Fruit fly (Drosophila melanogaster) S2 (cell line): ENCODE results near the gene CG15865.

Source experiments
- CG8478 ChIP-seq: fragments of >200 bp; optimal IDR thresholded peaks from 2 replicates; lab custom pipeline; 2018
- CTCF ChIP-seq, 2 experiments: fragments of >200 bp; optimal IDR thresholded peaks; 2 replicates each; lab custom pipeline; 2018

- TF ChIP-seq CTCF (optimal IDR thresholded peaks at IDR 0.05; lab: Kevin White, UChicago) (no peak), CG8478 (lab: Kevin White, UChicago) (no peak)
Measured at dm6 chrX:16694959-16695358, 30.7 kb upstream of the CG15865 start, which contains the start of gene Septin4.
